Worm (Caenorhabditis elegans): ENCODE results near the gene npp-9.
A peak's percentile ranks its signal among the peaks of the same experiment; 100 is the strongest.

DNA sequence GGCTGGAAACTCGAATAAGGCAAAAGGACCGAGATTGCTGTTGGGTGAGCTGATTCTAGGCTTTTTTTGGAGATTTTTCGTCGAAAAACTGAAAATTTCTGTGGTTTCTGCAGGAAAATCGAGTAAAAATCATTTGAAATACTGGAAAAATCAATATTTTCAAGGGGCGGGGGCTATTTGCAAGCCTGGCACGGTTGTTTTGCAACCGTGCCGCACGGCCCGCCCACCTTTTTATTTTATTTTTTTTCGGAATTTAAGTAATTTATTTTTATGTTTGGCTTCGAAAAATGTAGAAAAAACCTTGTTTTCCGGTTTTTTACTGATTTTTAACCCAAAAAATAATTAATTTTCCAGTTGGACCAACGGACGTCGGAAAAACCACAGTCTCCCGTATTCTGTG lies 5.8 kb downstream of the npp-9 start:
- TF ChIP-seq W03F9.2 (tag; optimal IDR thresholded peaks at IDR 0.05) (peak; percentile 28), him-1 (tag; optimal IDR thresholded peaks at IDR 0.05) (no peak), dao-5 (tag; optimal IDR thresholded peaks at IDR 0.05) (no peak)

Measured in whole organism, L4/young adult.